Worm (Caenorhabditis elegans): ENCODE results near the gene F58G6.3.

- TF ChIP-seq mdl-1 (tag; optimal IDR thresholded peaks at IDR 0.05) = no peak
- no peak for TF ChIP-seq eor-1 (tag; optimal IDR thresholded peaks at IDR 0.05)
Measured at ce11 chrIV:9613072-9613590, 40.2 kb upstream of the F58G6.3 start.
